Worm (Caenorhabditis elegans) whole organism, L2 larva: ENCODE measurements around the gene C17H11.4.

ENCODE experiments used
- C34F6.9 ChIP-seq: fragments of 150-350 bp; optimal IDR thresholded peaks from 2 replicates; lab custom pipeline; 2014; ENCODE audit warnings: missing biosample characterization, missing genetic modification characterization
- F13H6.1 ChIP-seq: sonication (generic microtip); optimal IDR thresholded peaks from 2 replicates; lab custom pipeline; 2016; ENCODE audit warnings: missing genetic modification characterization, missing compliant biosample characterization
- R02D3.7 ChIP-seq: fragments of 150-350 bp; optimal IDR thresholded peaks from 2 replicates; lab custom pipeline; 2014; ENCODE audit warnings: missing biosample characterization, missing genetic modification characterization
- Y55F3AM.14 ChIP-seq: fragments of 200-800 bp; sonication (Bioruptor generic); optimal IDR thresholded peaks from 2 replicates; lab custom pipeline; 2018; ENCODE audit warnings: mild to moderate bottlenecking, missing genetic modification characterization, missing compliant biosample characterization
- ZK546.5 ChIP-seq: sonication (generic microtip); optimal IDR thresholded peaks from 2 replicates; lab custom pipeline; 2017; ENCODE audit warnings: missing biosample characterization, missing genetic modification characterization
- alr-1 ChIP-seq: fragments of 150-350 bp; optimal IDR thresholded peaks from 2 replicates; lab custom pipeline; 2014; ENCODE audit warnings: missing biosample characterization, missing genetic modification characterization
- aly-2 ChIP-seq: fragments of 150-350 bp; optimal IDR thresholded peaks from 2 replicates; lab custom pipeline; 2014; ENCODE audit warnings: missing biosample characterization, missing genetic modification characterization
- ama-1 ChIP-seq: fragments of 150-350 bp; optimal IDR thresholded peaks from 2 replicates; lab custom pipeline; 2018; ENCODE audit warnings: inconsistent platforms
- ceh-16 ChIP-seq: fragments of 150-350 bp; optimal IDR thresholded peaks from 2 replicates; lab custom pipeline; 2014; ENCODE audit warnings: missing biosample characterization, missing genetic modification characterization
- crh-2 ChIP-seq: sonication (generic microtip); optimal IDR thresholded peaks from 2 replicates; lab custom pipeline; 2017; ENCODE audit warnings: missing biosample characterization, missing genetic modification characterization
- elt-1 ChIP-seq: fragments of 150-350 bp; optimal IDR thresholded peaks from 2 replicates; lab custom pipeline; 2014; ENCODE audit warnings: missing biosample characterization, missing genetic modification characterization
- elt-3 ChIP-seq: sonication (generic microtip); optimal IDR thresholded peaks from 2 replicates; lab custom pipeline; 2017; ENCODE audit warnings: missing biosample characterization, missing genetic modification characterization
- fos-1 ChIP-seq: fragments of 150-350 bp; optimal IDR thresholded peaks from 2 replicates; lab custom pipeline; 2014; ENCODE audit warnings: missing biosample characterization, missing genetic modification characterization
- gmeb-1 ChIP-seq: fragments of 150-350 bp; optimal IDR thresholded peaks from 2 replicates; lab custom pipeline; 2014; ENCODE audit warnings: missing biosample characterization, missing genetic modification characterization
- lin-11 ChIP-seq: fragments of 150-350 bp; sonication (generic microtip); optimal IDR thresholded peaks from 2 replicates; lab custom pipeline; 2014; ENCODE audit warnings: missing biosample characterization, missing genetic modification characterization, inconsistent platforms, mixed read lengths
- lin-13 ChIP-seq: fragments of 150-350 bp; optimal IDR thresholded peaks from 2 replicates; lab custom pipeline; 2014; ENCODE audit warnings: missing biosample characterization, missing genetic modification reagents, missing genetic modification characterization
- mdl-1 ChIP-seq, 2 experiments: fragments of 150-350 bp in 1 of 2; sonication (generic microtip) in 1 of 2; optimal IDR thresholded peaks; 2 replicates each; lab custom pipeline; 2017; ENCODE audit warnings: missing biosample characterization in 2 of 2, missing genetic modification characterization in 2 of 2
- nhr-10 ChIP-seq: sonication (generic microtip); optimal IDR thresholded peaks from 2 replicates; lab custom pipeline; 2017; ENCODE audit warnings: missing biosample characterization, missing genetic modification characterization
- nhr-11 ChIP-seq: fragments of 150-350 bp; optimal IDR thresholded peaks from 2 replicates; lab custom pipeline; 2014; ENCODE audit warnings: missing biosample characterization, missing genetic modification characterization
- nhr-12 ChIP-seq: fragments of 150-350 bp; optimal IDR thresholded peaks from 2 replicates; lab custom pipeline; 2014; ENCODE audit warnings: missing biosample characterization, missing genetic modification characterization
- nhr-129 ChIP-seq: fragments of 150-350 bp; optimal IDR thresholded peaks from 2 replicates; lab custom pipeline; 2014; ENCODE audit warnings: missing biosample characterization, missing genetic modification characterization
- nhr-21 ChIP-seq: fragments of 150-350 bp; optimal IDR thresholded peaks from 2 replicates; lab custom pipeline; 2014; ENCODE audit warnings: missing biosample characterization, missing genetic modification characterization
- nhr-23 ChIP-seq: fragments of 150-350 bp; optimal IDR thresholded peaks from 2 replicates; lab custom pipeline; 2014; ENCODE audit warnings: missing biosample characterization, missing genetic modification reagents, missing genetic modification characterization
- nhr-237 ChIP-seq: fragments of 150-350 bp; optimal IDR thresholded peaks from 2 replicates; lab custom pipeline; 2014; ENCODE audit warnings: missing biosample characterization, missing genetic modification characterization
- nhr-25 ChIP-seq: fragments of 150-350 bp; sonication (generic microtip); optimal IDR thresholded peaks from 3 replicates; lab custom pipeline; 2014; ENCODE audit warnings: missing biosample characterization, missing genetic modification characterization
- nhr-6 ChIP-seq: fragments of 150-350 bp; optimal IDR thresholded peaks from 2 replicates; lab custom pipeline; 2014; ENCODE audit warnings: missing biosample characterization, missing genetic modification characterization
- peb-1 ChIP-seq: fragments of 150-350 bp; optimal IDR thresholded peaks from 2 replicates; lab custom pipeline; 2014; ENCODE audit warnings: missing biosample characterization, missing genetic modification characterization
- sem-4 ChIP-seq: fragments of 150-350 bp; optimal IDR thresholded peaks from 2 replicates; lab custom pipeline; 2014; ENCODE audit warnings: missing biosample characterization, missing genetic modification reagents, missing genetic modification characterization
- sma-9 ChIP-seq, 2 experiments: fragments of 150-350 bp in 1 of 2; sonication (generic microtip) in 1 of 2; optimal IDR thresholded peaks; 2 replicates each; lab custom pipeline; 2014 to 2016; ENCODE audit warnings: missing genetic modification characterization in 2 of 2, mild to moderate bottlenecking in 1 of 2, missing biosample characterization in 1 of 2, missing compliant biosample characterization in 1 of 2, missing genetic modification reagents in 1 of 2, moderate library complexity in 1 of 2
- snpc-4 ChIP-seq: fragments of 150-350 bp; optimal IDR thresholded peaks from 2 replicates; lab custom pipeline; 2014; ENCODE audit warnings: missing biosample characterization, missing genetic modification characterization
- unc-39 ChIP-seq: fragments of 150-350 bp; optimal IDR thresholded peaks from 2 replicates; lab custom pipeline; 2014; ENCODE audit warnings: missing biosample characterization, missing genetic modification characterization
- unc-55 ChIP-seq: fragments of 150-350 bp; sonication (generic microtip); optimal IDR thresholded peaks from 3 replicates; lab custom pipeline; 2014; ENCODE audit warnings: missing biosample characterization, missing genetic modification reagents, missing genetic modification characterization
- unc-62 ChIP-seq: fragments of 150-350 bp; optimal IDR thresholded peaks from 2 replicates; lab custom pipeline; 2014; ENCODE audit warnings: missing biosample characterization, missing genetic modification reagents, missing genetic modification characterization
- zag-1 ChIP-seq: fragments of 150-350 bp; optimal IDR thresholded peaks from 2 replicates; lab custom pipeline; 2014; ENCODE audit warnings: missing biosample characterization, missing genetic modification characterization
- ztf-1 ChIP-seq: fragments of 200-800 bp; sonication (Bioruptor generic); conservative IDR thresholded peaks from 2 replicates; pipeline ENCODE4 v1.3.6; 2022; ENCODE audit warnings: missing genetic modification characterization, missing compliant biosample characterization
- ztf-11 ChIP-seq: sonication (generic microtip); optimal IDR thresholded peaks from 2 replicates; lab custom pipeline; 2017; ENCODE audit warnings: missing biosample characterization, missing genetic modification characterization
- ztf-4 ChIP-seq: fragments of 150-350 bp; optimal IDR thresholded peaks from 2 replicates; lab custom pipeline; 2014; ENCODE audit warnings: missing biosample characterization, missing genetic modification characterization

C17H11.4 gene

ce11 chrX:8218653-8219052 lies 37.2 kb upstream of the C17H11.4 start, which contains the start of gene K02A6.4:
TSS of gene K02A6.4 (minus strand) at chrX:8218753.
- TF ChIP-seq peb-1 (tag; lab: Kevin White, UChicago) (no peak), nhr-11 (tag; lab: Kevin White, UChicago) (no peak), lin-13 (no peak), unc-55 (GFP tag; lab: Kevin White, UChicago) (no peak), F13H6.1 (tag; lab: Kevin White, UChicago) (no peak), ama-1 (no peak), nhr-21 (tag; lab: Kevin White, UChicago) (no peak), ztf-11 (tag; lab: Kevin White, UChicago) (no peak), aly-2 (no peak), snpc-4 (no peak), unc-39 (tag; lab: Kevin White, UChicago) (no peak), nhr-6 (tag; lab: Kevin White, UChicago) (no peak), nhr-25 (tag; lab: Kevin White, UChicago) (no peak), ZK546.5 (tag; lab: Kevin White, UChicago) (no peak), Y55F3AM.14 (GFP tag; lab: Kevin White, UChicago) (no peak), nhr-237 (tag; lab: Kevin White, UChicago) (no peak), nhr-10 (no peak), fos-1 (tag; lab: Kevin White, UChicago) (no peak), ztf-4 (tag; lab: Kevin White, UChicago) (no peak)

ce11 chrX:8216957-8217356 lies 35.5 kb upstream of the C17H11.4 start:
- no peak for TF ChIP-seq elt-3
- TF ChIP-seq elt-1 (tag; lab: Kevin White, UChicago): no peak
- no peak for TF ChIP-seq crh-2
- TF ChIP-seq ama-1: no peak
- TF ChIP-seq nhr-129 (tag; lab: Kevin White, UChicago): no peak
- no peak for TF ChIP-seq unc-55 (GFP tag; lab: Kevin White, UChicago)
- TF ChIP-seq unc-39 (tag; lab: Kevin White, UChicago): no peak
- TF ChIP-seq ZK546.5 (tag; lab: Kevin White, UChicago): no peak
- no peak for TF ChIP-seq R02D3.7 (tag; lab: Kevin White, UChicago)
- TF ChIP-seq nhr-23 (tag; lab: Kevin White, UChicago): no peak
- TF ChIP-seq ztf-1 (GFP tag; lab: Robert Waterston, UW): no peak
- TF ChIP-seq ztf-4 (tag; lab: Kevin White, UChicago): no peak
- TF ChIP-seq gmeb-1 (tag; lab: Kevin White, UChicago): no peak

DNA sequence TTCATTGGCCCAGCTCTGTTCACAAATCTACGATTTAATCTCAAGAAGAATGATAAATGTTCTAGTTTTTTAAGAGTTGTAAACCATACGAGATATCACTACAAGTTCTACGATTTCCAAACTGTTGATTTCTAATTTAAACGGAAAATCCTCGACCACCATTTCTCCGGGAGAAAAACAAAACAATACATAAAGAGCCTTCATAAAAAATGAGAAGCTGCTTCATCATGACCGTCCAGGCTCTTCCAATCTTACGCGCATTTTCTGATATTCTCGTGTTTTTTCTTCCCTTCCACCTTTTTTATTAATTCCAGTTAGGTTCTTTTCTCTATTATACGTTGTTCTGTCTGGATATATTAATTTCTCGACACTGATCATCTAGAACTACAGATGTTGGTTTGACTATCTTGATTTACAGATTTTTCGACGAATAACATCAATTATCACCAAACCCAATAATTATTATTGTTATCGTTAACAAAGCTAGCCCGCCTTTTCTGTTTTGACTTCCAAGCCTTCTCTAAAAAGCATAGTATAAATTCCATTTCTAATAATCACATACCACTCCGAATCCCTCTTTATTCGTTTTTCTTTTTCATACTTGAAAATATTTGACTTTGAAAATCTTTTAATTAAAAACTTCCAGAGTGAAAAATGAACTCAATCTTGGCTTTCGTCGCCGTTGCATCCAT lies 33.1 kb upstream of the C17H11.4 start, which contains the start of gene C47D2.1:
Gene C47D2.1 (plus strand): TSS at position 642 of the 692 bp plus-strand sequence.
- no peak for TF ChIP-seq F13H6.1 (tag; lab: Kevin White, UChicago)
- no peak for TF ChIP-seq R02D3.7 (tag; lab: Kevin White, UChicago)
- no peak for TF ChIP-seq zag-1
- no peak for TF ChIP-seq ztf-4 (tag; lab: Kevin White, UChicago)
- TF ChIP-seq nhr-12: no peak
- TF ChIP-seq sem-4 (tag; lab: Kevin White, UChicago): no peak
- TF ChIP-seq nhr-129 (tag; lab: Kevin White, UChicago): no peak
- TF ChIP-seq nhr-237 (tag; lab: Kevin White, UChicago): no peak
- no peak for TF ChIP-seq lin-11 (tag; lab: Kevin White, UChicago)
- no peak for TF ChIP-seq sma-9 (GFP tag; optimal IDR thresholded peaks at IDR 0.05; lab: Kevin White, UChicago)
- TF ChIP-seq sma-9 (tag; optimal IDR thresholded peaks at IDR 0.05; lab: Kevin White, UChicago): no peak
- no peak for TF ChIP-seq C34F6.9 (tag; lab: Kevin White, UChicago)
- TF ChIP-seq ceh-16 (tag; lab: Kevin White, UChicago): no peak
- TF ChIP-seq mdl-1 (tag; optimal IDR thresholded peaks at IDR 0.05; lab: Kevin White, UChicago): no peak
- TF ChIP-seq ztf-1 (GFP tag; lab: Robert Waterston, UW): no peak
- no peak for TF ChIP-seq unc-62 (GFP tag; lab: Kevin White, UChicago)
- no peak for TF ChIP-seq elt-3
- no peak for TF ChIP-seq unc-55 (GFP tag; lab: Kevin White, UChicago)
- no peak for TF ChIP-seq unc-39 (tag; lab: Kevin White, UChicago)
- no peak for TF ChIP-seq nhr-6 (tag; lab: Kevin White, UChicago)
- no peak for TF ChIP-seq alr-1
